Fruit fly (Drosophila melanogaster): ENCODE results near the gene CG14137.

Gene CG14137

dm6 chr3L:11586794-11587462, 12.9 kb downstream of the CG14137 start:
- TF ChIP-seq Hr78 (GFP tag; optimal IDR thresholded peaks at IDR 0.05) (no peak), ey (GFP tag; optimal IDR thresholded peaks at IDR 0.05) (no peak), Hr83 (GFP tag; optimal IDR thresholded peaks at IDR 0.05; ENCODE audit: poor library complexity, severe bottlenecking) (peak; percentile 13), h (GFP tag; optimal IDR thresholded peaks at IDR 0.05) (peak; percentile 38)

dm6 chr3L:11583964-11584363, 15.9 kb downstream of the CG14137 start, which contains the start of gene CG32086:
CG32086 (minus strand) TSS chr3L:11584064.
- TF ChIP-seq fru (GFP tag; optimal IDR thresholded peaks at IDR 0.05) (no peak), CrebA (GFP tag; optimal IDR thresholded peaks at IDR 0.05; ENCODE audit: borderline replicate concordance) (no peak), psq (GFP tag; optimal IDR thresholded peaks at IDR 0.05) (no peak), GATAd (GFP tag; optimal IDR thresholded peaks at IDR 0.05) (no peak), N (GFP tag; optimal IDR thresholded peaks at IDR 0.05) (no peak), rgr (GFP tag; optimal IDR thresholded peaks at IDR 0.05) (no peak), h (GFP tag; optimal IDR thresholded peaks at IDR 0.05) (no peak), sv (GFP tag; optimal IDR thresholded peaks at IDR 0.05) (no peak), br (GFP tag; optimal IDR thresholded peaks at IDR 0.05) (no peak), dl (GFP tag; optimal IDR thresholded peaks at IDR 0.05; ENCODE audit: insufficient read depth in 1 of 2, partially characterized antibody in 2 of 2) (no peak), Mio (GFP tag; optimal IDR thresholded peaks at IDR 0.05) (no peak), CG9705 (GFP tag; optimal IDR thresholded peaks at IDR 0.05) (no peak), CG32264 (GFP tag; optimal IDR thresholded peaks at IDR 0.05) (no peak), woc (GFP tag; optimal IDR thresholded peaks at IDR 0.05) (no peak), jim (GFP tag; optimal IDR thresholded peaks at IDR 0.05) (no peak), Dfd (GFP tag; optimal IDR thresholded peaks at IDR 0.05) (no peak), lola (GFP tag; optimal IDR thresholded peaks at IDR 0.05) (no peak), brk (GFP tag; optimal IDR thresholded peaks at IDR 0.05) (no peak), Hnf4 (GFP tag; optimal IDR thresholded peaks at IDR 0.05) (no peak), Rel (GFP tag; optimal IDR thresholded peaks at IDR 0.05) (no peak), Rel (tag; optimal IDR thresholded peaks at IDR 0.05) (no peak)

dm6 chr3L:11582097-11582496, 17.8 kb downstream of the CG14137 start, which contains the start of gene CG33269:
CG33269 (minus strand) TSS chr3L:11582197.
- TF ChIP-seq lola (GFP tag; optimal IDR thresholded peaks at IDR 0.05) = no peak

- no peak for TF ChIP-seq jim (GFP tag; optimal IDR thresholded peaks at IDR 0.05)
- no peak for TF ChIP-seq sage (GFP tag; optimal IDR thresholded peaks at IDR 0.05)
- TF ChIP-seq N (GFP tag; optimal IDR thresholded peaks at IDR 0.05) = no peak
- TF ChIP-seq Hnf4 (GFP tag; optimal IDR thresholded peaks at IDR 0.05) = no peak
- no peak for TF ChIP-seq CrebA (GFP tag; optimal IDR thresholded peaks at IDR 0.05; ENCODE audit: borderline replicate concordance)
- TF ChIP-seq Sp1 (GFP tag; optimal IDR thresholded peaks at IDR 0.05) = no peak
Measured at dm6 chr3L:11580919-11581318, 18.9 kb downstream of the CG14137 start, which contains the start of gene CG43391. CG43391 (minus strand) TSS chr3L:11581019.

dm6 chr3L:11579919-11580318, 19.9 kb downstream of the CG14137 start, which contains the start of gene CG43390:
CG43390 (minus strand) TSS chr3L:11579950.
- TF ChIP-seq psq (GFP tag; optimal IDR thresholded peaks at IDR 0.05) = no peak
- no peak for TF ChIP-seq foxo (GFP tag; optimal IDR thresholded peaks at IDR 0.05)
- TF ChIP-seq Dfd (GFP tag; optimal IDR thresholded peaks at IDR 0.05) = no peak
- TF ChIP-seq Dif (GFP tag; optimal IDR thresholded peaks at IDR 0.05; ENCODE audit: partially characterized antibody) = no peak
- TF ChIP-seq Rel (GFP tag; optimal IDR thresholded peaks at IDR 0.05) = no peak
- no peak for TF ChIP-seq Rel (tag; optimal IDR thresholded peaks at IDR 0.05)
- TF ChIP-seq tai (GFP tag; optimal IDR thresholded peaks at IDR 0.05) = no peak
- TF ChIP-seq CG9705 (GFP tag; optimal IDR thresholded peaks at IDR 0.05) = no peak
- TF ChIP-seq dmrt93B (GFP tag; optimal IDR thresholded peaks at IDR 0.05) = no peak
- TF ChIP-seq pan (optimal IDR thresholded peaks at IDR 0.05) = no peak
- no peak for TF ChIP-seq CrebA (GFP tag; optimal IDR thresholded peaks at IDR 0.05; ENCODE audit: borderline replicate concordance)
- TF ChIP-seq HLH106 (tag; optimal IDR thresholded peaks at IDR 0.05) = no peak
- no peak for TF ChIP-seq fru (GFP tag; optimal IDR thresholded peaks at IDR 0.05)
- TF ChIP-seq rgr (GFP tag; optimal IDR thresholded peaks at IDR 0.05) = no peak
